Worm (Caenorhabditis elegans) whole organism, L4/young adult: ENCODE measurements around the gene T23G5.2.
A peak's percentile ranks its signal among the peaks of the same experiment; 100 is the strongest.

ENCODE experiments used
- W03F9.2 ChIP-seq: fragments of 150-350 bp; optimal IDR thresholded peaks from 2 replicates; lab custom pipeline; 2014; ENCODE audit warnings: missing biosample characterization, missing genetic modification characterization
- dao-5 ChIP-seq: sonication (generic microtip); optimal IDR thresholded peaks from 2 replicates; lab custom pipeline; 2016; ENCODE audit warnings: missing genotype, missing genetic modification characterization, moderate library complexity, missing compliant biosample characterization
- him-1 ChIP-seq: sonication (generic microtip); optimal IDR thresholded peaks from 2 replicates; lab custom pipeline; 2016; ENCODE audit warnings: missing genotype, missing genetic modification reagents, missing genetic modification characterization, missing compliant biosample characterization

Gene T23G5.2

ce11 chrIII:9239983-9240382 is 3.9 kb upstream of the T23G5.2 start, which contains the start of gene saeg-2:
Gene saeg-2 (plus strand): TSS chrIII:9240363.
- TF ChIP-seq W03F9.2 (tag; lab: Kevin White, UChicago), result peak; percentile 51
- TF ChIP-seq dao-5 (tag; lab: Kevin White, UChicago), result no peak

- no peak for TF ChIP-seq W03F9.2 (tag; lab: Kevin White, UChicago)
- TF ChIP-seq him-1 (tag; lab: Kevin White, UChicago), result no peak
- no peak for TF ChIP-seq dao-5 (tag; lab: Kevin White, UChicago)
These were observed 1.5 kb upstream of the T23G5.2 start for ce11 chrIII:9237626-9238025.

ce11 chrIII:9231173-9231572 is 5.0 kb downstream of the T23G5.2 start, which contains the start of gene T23G5.3:
Gene T23G5.3 (minus strand): TSS chrIII:9231273.
- TF ChIP-seq him-1 (tag; lab: Kevin White, UChicago), result no peak
- no peak for TF ChIP-seq W03F9.2 (tag; lab: Kevin White, UChicago)
- TF ChIP-seq dao-5 (tag; lab: Kevin White, UChicago), result no peak

DNA sequence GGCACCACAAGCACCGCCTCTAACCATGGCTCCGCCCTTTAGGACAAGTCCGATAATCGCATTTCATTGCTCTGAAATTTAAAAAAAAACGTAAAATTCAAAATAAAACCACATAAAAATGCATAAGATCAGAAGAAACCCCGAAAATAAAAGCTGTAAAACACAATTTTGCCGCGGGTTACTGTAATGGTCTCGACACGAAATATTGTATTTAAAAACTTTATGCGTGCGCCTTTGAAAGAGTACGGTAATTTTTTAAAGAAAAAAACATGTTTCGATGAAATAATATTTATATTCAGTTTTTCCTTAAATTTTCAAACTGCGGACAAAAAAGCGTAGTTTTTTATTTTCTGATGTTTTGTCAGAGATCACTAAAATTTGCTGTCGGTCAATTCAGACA is 7.4 kb downstream of the T23G5.2 start, which contains the start of gene rnr-1:
Gene rnr-1, minus strand, starts transcription at position 77 of the 400 bp plus-strand sequence.
- TF ChIP-seq dao-5 (tag; lab: Kevin White, UChicago) (no peak), W03F9.2 (tag; lab: Kevin White, UChicago) (no peak), him-1 (tag; lab: Kevin White, UChicago) (no peak)

ce11 chrIII:9228190-9228589 is 7.9 kb downstream of the T23G5.2 start:
- TF ChIP-seq dao-5 (tag; lab: Kevin White, UChicago) (no peak), W03F9.2 (tag; lab: Kevin White, UChicago) (no peak), him-1 (tag; lab: Kevin White, UChicago) (no peak)

- no peak for TF ChIP-seq him-1 (tag; lab: Kevin White, UChicago)
- TF ChIP-seq W03F9.2 (tag; lab: Kevin White, UChicago), result no peak
- no peak for TF ChIP-seq dao-5 (tag; lab: Kevin White, UChicago)
These were observed 11.1 kb downstream of the T23G5.2 start for ce11 chrIII:9224986-9225385.

ce11 chrIII:9215367-9215766 is 20.8 kb downstream of the T23G5.2 start, which contains the start of gene npr-29:
Gene npr-29 (minus strand): TSS chrIII:9215467.
- TF ChIP-seq dao-5 (tag; lab: Kevin White, UChicago) (no peak), him-1 (tag; lab: Kevin White, UChicago) (no peak), W03F9.2 (tag; lab: Kevin White, UChicago) (no peak)

DNA sequence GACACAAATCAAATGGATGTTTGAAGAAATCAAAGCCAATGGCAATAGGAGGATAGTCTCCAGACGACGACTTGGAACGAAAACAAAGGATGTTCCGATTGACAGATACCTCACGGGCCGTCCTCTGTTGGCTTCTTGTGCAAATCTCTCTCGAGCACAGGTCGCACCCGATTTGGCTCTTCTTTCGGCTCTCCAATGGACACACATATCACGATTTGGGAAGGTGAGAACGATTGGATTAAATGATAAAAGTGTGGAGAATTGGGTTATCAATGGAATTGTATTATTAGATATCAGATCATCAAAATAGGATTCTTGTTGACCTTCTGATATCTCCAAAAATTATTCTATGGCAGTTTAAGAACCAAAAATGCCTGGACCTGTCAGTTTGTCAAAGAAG is 29.9 kb downstream of the T23G5.2 start, which contains the start of gene ZC84.1:
Gene ZC84.1, minus strand, starts transcription at position 101 of the 400 bp plus-strand sequence.
- TF ChIP-seq dao-5 (tag; lab: Kevin White, UChicago), result no peak
- TF ChIP-seq W03F9.2 (tag; lab: Kevin White, UChicago), result no peak
- no peak for TF ChIP-seq him-1 (tag; lab: Kevin White, UChicago)

DNA sequence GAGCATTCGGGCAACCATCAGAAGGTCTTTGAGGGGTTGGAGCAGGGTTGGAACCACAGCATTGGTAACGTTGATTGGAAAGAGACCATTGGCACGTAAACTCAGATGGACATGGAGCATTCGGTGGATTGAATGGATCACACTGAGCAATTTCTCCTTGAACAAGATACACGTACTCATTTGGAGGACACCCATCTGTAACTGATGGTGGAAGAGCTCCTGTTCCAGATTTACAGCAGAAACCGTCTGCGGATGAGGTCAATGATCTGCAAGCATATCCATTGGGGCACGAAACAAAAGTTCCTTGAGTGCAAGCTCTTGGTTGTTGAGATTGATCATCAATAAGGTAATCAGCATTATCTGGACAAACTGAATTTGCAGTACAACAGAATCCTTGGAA is 34.2 kb downstream of the T23G5.2 start:
- TF ChIP-seq him-1 (tag; lab: Kevin White, UChicago), result no peak
- no peak for TF ChIP-seq W03F9.2 (tag; lab: Kevin White, UChicago)
- no peak for TF ChIP-seq dao-5 (tag; lab: Kevin White, UChicago)

- TF ChIP-seq him-1 (tag; lab: Kevin White, UChicago), result no peak
- no peak for TF ChIP-seq W03F9.2 (tag; lab: Kevin White, UChicago)
- no peak for TF ChIP-seq dao-5 (tag; lab: Kevin White, UChicago)
These were observed 36.5 kb downstream of the T23G5.2 start, which contains the start of gene ZC84.6 for ce11 chrIII:9199605-9200004. Gene ZC84.6 (minus strand): TSS chrIII:9199705.

DNA sequence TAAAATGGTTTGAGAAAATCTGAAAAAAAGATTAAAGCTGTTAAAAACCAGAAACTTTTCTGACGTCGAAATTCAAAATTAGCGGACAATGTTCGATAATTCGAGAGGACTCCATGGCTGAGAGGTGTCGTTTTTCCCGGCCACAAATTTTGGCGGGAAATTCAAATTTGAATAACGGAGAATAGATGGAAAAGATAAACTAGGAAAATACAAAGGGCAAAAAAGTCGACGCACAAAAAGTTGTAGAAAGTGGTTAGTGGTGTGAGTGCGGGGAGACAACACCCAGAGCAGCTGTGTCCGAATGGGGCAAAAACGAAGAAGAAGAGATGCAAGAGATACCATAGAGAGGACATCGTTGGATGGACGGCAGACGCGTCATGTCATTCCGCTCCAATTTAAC is 45.0 kb downstream of the T23G5.2 start, which contains the start of gene cls-3:
Gene cls-3, minus strand, starts transcription at position 19 of the 400 bp plus-strand sequence.
- no peak for TF ChIP-seq W03F9.2 (tag; lab: Kevin White, UChicago)
- no peak for TF ChIP-seq dao-5 (tag; lab: Kevin White, UChicago)
- no peak for TF ChIP-seq him-1 (tag; lab: Kevin White, UChicago)

DNA sequence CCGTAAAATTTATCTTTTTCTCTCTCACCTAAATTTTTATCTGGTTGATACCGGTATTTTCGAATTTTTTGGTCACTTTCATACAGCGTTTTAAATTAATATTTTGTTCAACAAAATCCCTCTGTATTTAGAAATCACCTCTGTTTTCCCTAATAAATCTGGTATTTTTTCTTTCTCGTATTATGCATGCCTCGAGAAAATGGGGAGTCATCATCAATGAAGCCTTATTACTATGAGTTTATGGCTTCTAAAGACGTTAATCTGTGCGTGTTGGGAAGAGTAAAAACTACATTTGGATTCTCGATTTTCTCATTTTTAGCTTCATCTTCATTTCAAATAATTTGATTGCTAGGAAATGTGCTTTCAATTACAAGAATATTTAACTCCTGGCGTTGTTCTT is 50.4 kb downstream of the T23G5.2 start, which contains the start of gene ZC84.7:
Gene ZC84.7, plus strand, starts transcription at position 301 of the 400 bp plus-strand sequence.
- TF ChIP-seq W03F9.2 (tag; lab: Kevin White, UChicago), result no peak
- no peak for TF ChIP-seq dao-5 (tag; lab: Kevin White, UChicago)
- no peak for TF ChIP-seq him-1 (tag; lab: Kevin White, UChicago)
